Worm (Caenorhabditis elegans) whole organism, mixed stage, embryonic: ENCODE results near the gene math-26.

Experiments used
- bed-3 ChIP-seq: fragments of 200-800 bp; sonication (Bioruptor generic); optimal IDR thresholded peaks from 3 replicates; lab custom pipeline; 2018; ENCODE audit warnings: mild to moderate bottlenecking, missing genetic modification characterization, moderate library complexity, missing compliant biosample characterization
- blmp-1 ChIP-seq: fragments of 150-350 bp; optimal IDR thresholded peaks from 2 replicates; lab custom pipeline; 2014; ENCODE audit warnings: missing biosample characterization, missing genetic modification characterization
- ceh-39 ChIP-seq: fragments of 150-350 bp; optimal IDR thresholded peaks from 2 replicates; lab custom pipeline; 2014; ENCODE audit warnings: missing biosample characterization, missing genetic modification characterization
- ceh-43 ChIP-seq: fragments of 200-800 bp; sonication (Bioruptor generic); optimal IDR thresholded peaks from 2 replicates; lab custom pipeline; 2018; ENCODE audit warnings: mild to moderate bottlenecking, missing genetic modification characterization, moderate library complexity, missing compliant biosample characterization
- ces-1 ChIP-seq: fragments of 150-350 bp; optimal IDR thresholded peaks from 2 replicates; lab custom pipeline; 2014; ENCODE audit warnings: missing biosample characterization, missing genetic modification reagents, missing genetic modification characterization
- cnd-1 ChIP-seq: fragments of 200-800 bp; sonication (Bioruptor generic); optimal IDR thresholded peaks from 2 replicates; lab custom pipeline; 2018; ENCODE audit warnings: mild to moderate bottlenecking, missing genetic modification characterization, missing compliant biosample characterization
- drap-1 ChIP-seq: fragments of 200-800 bp; sonication (Bioruptor generic); optimal IDR thresholded peaks from 3 replicates; lab custom pipeline; 2018; ENCODE audit warnings: mild to moderate bottlenecking, missing genetic modification characterization, missing compliant biosample characterization
- elt-1 ChIP-seq: sonication (generic microtip); optimal IDR thresholded peaks from 2 replicates; lab custom pipeline; 2017; ENCODE audit warnings: missing genetic modification characterization, mild to moderate bottlenecking, missing compliant biosample characterization, antibody characterized with exemption, moderate library complexity, borderline replicate concordance; ENCODE audit not compliant: insufficient read depth
- elt-3 ChIP-seq: fragments of 150-350 bp; optimal IDR thresholded peaks from 2 replicates; lab custom pipeline; 2014; ENCODE audit warnings: missing biosample characterization, missing genetic modification characterization
- flh-1 ChIP-seq: fragments of 200-800 bp; sonication (Bioruptor generic); optimal IDR thresholded peaks from 2 replicates; lab custom pipeline; 2018; ENCODE audit warnings: mild to moderate bottlenecking, missing genetic modification characterization, moderate library complexity, missing compliant biosample characterization
- ham-2 ChIP-seq: fragments of 200-800 bp; sonication (Bioruptor generic); optimal IDR thresholded peaks from 2 replicates; lab custom pipeline; 2018; ENCODE audit warnings: mild to moderate bottlenecking, missing genetic modification characterization, missing compliant biosample characterization
- hlh-1 ChIP-seq: fragments of 150-350 bp; optimal IDR thresholded peaks from 2 replicates; lab custom pipeline; 2014; ENCODE audit warnings: missing biosample characterization, missing genetic modification reagents, missing genetic modification characterization
- lin-13 ChIP-seq: fragments of 150-350 bp; optimal IDR thresholded peaks from 2 replicates; lab custom pipeline; 2014; ENCODE audit warnings: missing biosample characterization, missing genetic modification characterization
- lin-32 ChIP-seq: fragments of 200-800 bp; sonication (Bioruptor generic); optimal IDR thresholded peaks from 2 replicates; lab custom pipeline; 2018; ENCODE audit warnings: mild to moderate bottlenecking, missing genetic modification characterization, missing compliant biosample characterization
- mab-5 ChIP-seq: fragments of 150-350 bp; optimal IDR thresholded peaks from 2 replicates; lab custom pipeline; 2014; ENCODE audit warnings: missing biosample characterization, missing genetic modification characterization
- mep-1 ChIP-seq: fragments of 150-350 bp; optimal IDR thresholded peaks from 2 replicates; lab custom pipeline; 2017; ENCODE audit warnings: missing biosample characterization, missing genetic modification reagents, missing genetic modification characterization, inconsistent platforms
- mls-2 ChIP-seq: sonication (generic microtip); optimal IDR thresholded peaks from 2 replicates; lab custom pipeline; 2016; ENCODE audit warnings: mild to moderate bottlenecking, missing genetic modification characterization, moderate library complexity, missing compliant biosample characterization
- nhr-12 ChIP-seq: fragments of 150-350 bp; optimal IDR thresholded peaks from 2 replicates; lab custom pipeline; 2014; ENCODE audit warnings: missing biosample characterization, missing genetic modification characterization
- nhr-2 ChIP-seq: fragments of 150-350 bp; optimal IDR thresholded peaks from 2 replicates; lab custom pipeline; 2014; ENCODE audit warnings: missing biosample characterization, missing genetic modification characterization
- nhr-237 ChIP-seq: fragments of 150-350 bp; optimal IDR thresholded peaks from 2 replicates; lab custom pipeline; 2014; ENCODE audit warnings: missing biosample characterization, missing genetic modification characterization
- nhr-28 ChIP-seq: fragments of 150-350 bp; optimal IDR thresholded peaks from 2 replicates; lab custom pipeline; 2014; ENCODE audit warnings: missing biosample characterization, missing genetic modification characterization
- nhr-76 ChIP-seq: sonication (generic microtip); optimal IDR thresholded peaks from 2 replicates; lab custom pipeline; 2017; ENCODE audit warnings: missing biosample characterization, missing genetic modification characterization
- pha-4 ChIP-seq: fragments of 150-350 bp; optimal IDR thresholded peaks from 2 replicates; lab custom pipeline; 2018; ENCODE audit warnings: missing biosample characterization, missing genetic modification reagents, missing genetic modification characterization
- sem-2 ChIP-seq: fragments of 200-800 bp; sonication (Bioruptor generic); optimal IDR thresholded peaks from 2 replicates; lab custom pipeline; 2018; ENCODE audit warnings: mild to moderate bottlenecking, missing genetic modification characterization, missing compliant biosample characterization
- tbx-8 ChIP-seq: fragments of 200-800 bp; sonication (Bioruptor generic); optimal IDR thresholded peaks from 2 replicates; lab custom pipeline; 2018; ENCODE audit warnings: mild to moderate bottlenecking, missing genetic modification characterization, moderate library complexity, missing compliant biosample characterization
- unc-39 ChIP-seq: fragments of 150-350 bp; optimal IDR thresholded peaks from 2 replicates; lab custom pipeline; 2014; ENCODE audit warnings: missing biosample characterization, missing genetic modification characterization

The math-26 gene

ce11 chrII:1787208-1787607 is 15.8 kb downstream of the math-26 start:
- no peak for TF ChIP-seq ces-1 (GFP tag; lab: Kevin White, UChicago)
- no peak for TF ChIP-seq lin-13 (tag; lab: Kevin White, UChicago)
- no peak for TF ChIP-seq ham-2
- TF ChIP-seq, all 35 proteins: peak for 0

- TF ChIP-seq mls-2 (no peak), lin-32 (GFP tag; lab: Kevin White, UChicago) (peak; percentile 15), hlh-1 (tag; lab: Kevin White, UChicago) (peak; percentile 0), cnd-1 (peak; percentile 48)
Observed at ce11 chrII:1788087-1788486, 16.6 kb downstream of the math-26 start, which contains the start of the genes C08F1.6 and fbxb-13. Gene C08F1.6, minus strand, starts transcription at chrII:1788187. Gene fbxb-13, plus strand, starts transcription at chrII:1788277.

- TF ChIP-seq lin-32 (GFP tag; lab: Kevin White, UChicago), result no peak
- no peak for TF ChIP-seq bed-3 (GFP tag; lab: Kevin White, UChicago)
- no peak for TF ChIP-seq nhr-76 (tag; lab: Kevin White, UChicago)
- TF ChIP-seq mls-2, result no peak
- TF ChIP-seq flh-1 (GFP tag; lab: Kevin White, UChicago), result no peak
- no peak for TF ChIP-seq nhr-12 (tag; lab: Kevin White, UChicago)
- TF ChIP-seq nhr-28 (tag; lab: Kevin White, UChicago), result no peak
- no peak for TF ChIP-seq nhr-237 (tag; lab: Kevin White, UChicago)
- TF ChIP-seq tbx-8 (GFP tag; lab: Kevin White, UChicago), result no peak
- TF ChIP-seq ceh-43 (GFP tag; lab: Kevin White, UChicago), result no peak
- TF ChIP-seq cnd-1, result no peak
Observed at ce11 chrII:1806358-1806757, 34.9 kb downstream of the math-26 start, which contains the start of gene C08F1.12. Gene C08F1.12, minus strand, starts transcription at chrII:1806458.

- TF ChIP-seq pha-4 (tag; lab: Kevin White, UChicago), result no peak
Observed at ce11 chrII:1808217-1808616, 36.8 kb downstream of the math-26 start, which contains the start of gene C08F1.8. Gene C08F1.8, minus strand, starts transcription at chrII:1808317.

ce11 chrII:1816053-1816452 is 44.6 kb downstream of the math-26 start:
- TF ChIP-seq mep-1, result no peak
- TF ChIP-seq hlh-1 (tag; lab: Kevin White, UChicago), result peak; percentile 59

ce11 chrII:1818300-1818699 is 46.9 kb downstream of the math-26 start, which contains the start of gene fbxb-10:
Gene fbxb-10, minus strand, starts transcription at chrII:1818400.
- TF ChIP-seq mab-5 (no peak), unc-39 (tag; lab: Kevin White, UChicago) (no peak), nhr-2 (tag; lab: Kevin White, UChicago) (no peak), sem-2 (no peak), ham-2 (no peak), bed-3 (GFP tag; lab: Kevin White, UChicago) (no peak), drap-1 (no peak), cnd-1 (no peak), ceh-43 (GFP tag; lab: Kevin White, UChicago) (no peak), lin-13 (tag; lab: Kevin White, UChicago) (no peak), ceh-39 (tag; lab: Kevin White, UChicago) (no peak), mep-1 (no peak), blmp-1 (tag; lab: Kevin White, UChicago) (no peak), nhr-28 (tag; lab: Kevin White, UChicago) (no peak)

- TF ChIP-seq mep-1, result peak; percentile 12
- TF ChIP-seq mab-5, result no peak
- peak; percentile 63 for TF ChIP-seq elt-3 (tag; lab: Kevin White, UChicago)
- TF ChIP-seq elt-1, result peak; percentile 92
Observed at ce11 chrII:1819944-1820570, 48.6 kb downstream of the math-26 start, which contains the start of gene fbxc-19. Gene fbxc-19, plus strand, starts transcription at chrII:1820479.
